Fruit fly (Drosophila melanogaster) whole organism, embryonic: ENCODE measurements around the gene tup.

Experiments used
- Adf1 ChIP-seq: fragments of 200-800 bp; sonication (Bioruptor generic); IDR thresholded peaks from 2 replicates; pipeline ENCODE4 v1.3.6; 2022; ENCODE audit warnings: missing biosample characterization, missing genetic modification characterization
- Aef1 ChIP-seq: fragments of 200-800 bp; sonication (Bioruptor generic); IDR thresholded peaks from 3 replicates; pipeline ENCODE4 v1.3.6; 2022; ENCODE audit warnings: missing biosample characterization, missing genetic modification characterization
- B-H2 ChIP-seq: fragments of 200-800 bp; sonication (Bioruptor generic); optimal IDR thresholded peaks from 2 replicates; lab custom pipeline; 2018; ENCODE audit warnings: missing biosample characterization, mild to moderate bottlenecking, missing genetic modification characterization
- C15 ChIP-seq: fragments of 200-800 bp; sonication (Bioruptor generic); IDR thresholded peaks from 3 replicates; pipeline ENCODE4 v1.3.6; 2022; ENCODE audit warnings: missing biosample characterization, missing genetic modification characterization
- CG10274 ChIP-seq: fragments of 200-800 bp; sonication (Bioruptor generic); optimal IDR thresholded peaks from 3 replicates; lab custom pipeline; 2017; ENCODE audit warnings: missing biosample characterization, mild to moderate bottlenecking, missing genetic modification characterization
- CG10979 ChIP-seq: fragments of 200-800 bp; sonication (Bioruptor generic); optimal IDR thresholded peaks from 2 replicates; lab custom pipeline; 2018; ENCODE audit warnings: missing biosample characterization, mild to moderate bottlenecking, missing genetic modification characterization, moderate library complexity
- CG1233 ChIP-seq: fragments of 200-800 bp; sonication (Bioruptor generic); optimal IDR thresholded peaks from 4 replicates; lab custom pipeline; 2018; ENCODE audit warnings: missing biosample characterization, mild to moderate bottlenecking, missing genetic modification characterization
- CG12942 ChIP-seq: fragments of 200-800 bp; sonication (Bioruptor generic); optimal IDR thresholded peaks from 3 replicates; lab custom pipeline; 2016; ENCODE audit warnings: missing biosample characterization, missing genetic modification characterization
- CG13624 ChIP-seq: fragments of 200-800 bp; sonication (Bioruptor generic); optimal IDR thresholded peaks from 2 replicates; lab custom pipeline; 2016; ENCODE audit warnings: missing biosample characterization, missing genetic modification characterization
- CG14667 ChIP-seq: fragments of 200-800 bp; sonication (Bioruptor generic); IDR thresholded peaks from 2 replicates; pipeline ENCODE4 v1.3.6; 2022; ENCODE audit warnings: missing biosample characterization, missing genetic modification characterization
- CG14860 ChIP-seq: fragments of 200-800 bp; sonication (Bioruptor generic); IDR thresholded peaks from 3 replicates; pipeline ENCODE4 v1.3.6; 2022; ENCODE audit warnings: missing biosample characterization, missing genetic modification characterization; ENCODE audit not compliant: partially characterized antibody
- CG15011 ChIP-seq: fragments of 200-800 bp; sonication (Bioruptor generic); optimal IDR thresholded peaks from 3 replicates; lab custom pipeline; 2018; ENCODE audit warnings: missing biosample characterization, mild to moderate bottlenecking, missing genetic modification characterization
- CG16813 ChIP-seq: fragments of 200-800 bp; sonication (Bioruptor generic); IDR thresholded peaks from 3 replicates; pipeline ENCODE4 v1.3.6; 2022; ENCODE audit warnings: missing biosample characterization, missing genetic modification characterization; ENCODE audit not compliant: partially characterized antibody
- CG2875 ChIP-seq: fragments of 200-800 bp; sonication (Bioruptor generic); optimal IDR thresholded peaks from 2 replicates; lab custom pipeline; 2017; ENCODE audit warnings: missing biosample characterization, mild to moderate bottlenecking, missing genetic modification characterization, missing genetic modification reagents
- CG33213 ChIP-seq: fragments of 200-800 bp; sonication (Bioruptor generic); optimal IDR thresholded peaks from 3 replicates; lab custom pipeline; 2016; ENCODE audit warnings: missing biosample characterization, missing genetic modification characterization
- CG34224 ChIP-seq: fragments of 200-800 bp; sonication (Bioruptor generic); IDR thresholded peaks from 3 replicates; pipeline ENCODE4 v1.3.6; 2022; ENCODE audit warnings: missing biosample characterization, missing genetic modification characterization; ENCODE audit not compliant: partially characterized antibody
- CG3995 ChIP-seq: fragments of 200-800 bp; sonication (Bioruptor generic); optimal IDR thresholded peaks from 3 replicates; lab custom pipeline; 2016; ENCODE audit warnings: missing biosample characterization, missing genetic modification characterization
- CG4360 ChIP-seq: fragments of 200-800 bp; sonication (Bioruptor generic); IDR thresholded peaks from 2 replicates; pipeline ENCODE4 v1.3.6; 2022; ENCODE audit warnings: missing biosample characterization, missing genetic modification characterization
- CG4404 ChIP-seq: fragments of 200-800 bp; sonication (Bioruptor generic); IDR thresholded peaks from 2 replicates; pipeline ENCODE4 v1.3.6; 2022; ENCODE audit warnings: missing biosample characterization, missing genetic modification characterization
- CG5953 ChIP-seq: fragments of 200-800 bp; sonication (Bioruptor generic); IDR thresholded peaks from 2 replicates; pipeline ENCODE4 v1.3.6; 2022; ENCODE audit warnings: missing biosample characterization, missing genetic modification characterization
- CG6254 ChIP-seq: fragments of 200-800 bp; sonication (Bioruptor generic); optimal IDR thresholded peaks from 3 replicates; lab custom pipeline; 2017; ENCODE audit warnings: mild to moderate bottlenecking, missing biosample characterization, missing genetic modification reagents, missing genetic modification characterization
- CG6654 ChIP-seq: fragments of 200-800 bp; sonication (Bioruptor generic); optimal IDR thresholded peaks from 2 replicates; lab custom pipeline; 2017; ENCODE audit warnings: missing biosample characterization, mild to moderate bottlenecking, missing genetic modification characterization
- CG6689 ChIP-seq: fragments of 200-800 bp; sonication (Bioruptor generic); IDR thresholded peaks from 2 replicates; pipeline ENCODE4 v1.3.6; 2022; ENCODE audit warnings: missing biosample characterization, missing genetic modification characterization
- CG9437 ChIP-seq: fragments of 200-800 bp; sonication (Bioruptor generic); optimal IDR thresholded peaks from 2 replicates; lab custom pipeline; 2018; ENCODE audit warnings: missing biosample characterization, mild to moderate bottlenecking, missing genetic modification characterization
- CHES-1-like ChIP-seq: fragments of 200-800 bp; sonication (Bioruptor generic); optimal IDR thresholded peaks from 2 replicates; lab custom pipeline; 2016; ENCODE audit warnings: missing biosample characterization, missing genetic modification characterization
- CkIIα-i1 ChIP-seq: fragments of 200-800 bp; sonication (Bioruptor generic); IDR thresholded peaks from 2 replicates; pipeline ENCODE4 v1.3.6; 2022; ENCODE audit warnings: missing biosample characterization, missing genetic modification characterization
- D19A ChIP-seq: fragments of 200-800 bp; optimal IDR thresholded peaks from 3 replicates; lab custom pipeline; 2019; ENCODE audit warnings: missing biosample characterization, mild to moderate bottlenecking, missing genetic modification characterization, moderate library complexity
- Dbx ChIP-seq: fragments of 200-800 bp; sonication (Bioruptor generic); IDR thresholded peaks from 3 replicates; pipeline ENCODE4 v1.3.6; 2022; ENCODE audit warnings: missing biosample characterization, missing genetic modification characterization
- ERR ChIP-seq: fragments of 200-800 bp; sonication (Bioruptor generic); optimal IDR thresholded peaks from 2 replicates; lab custom pipeline; 2016; ENCODE audit warnings: missing biosample characterization, missing genetic modification characterization
- Lpt ChIP-seq: fragments of >200 bp; optimal IDR thresholded peaks from 2 replicates; lab custom pipeline; 2018; ENCODE audit warnings: missing biosample characterization, missing genetic modification characterization
- NC2β ChIP-seq: fragments of 200-800 bp; sonication (Bioruptor generic); optimal IDR thresholded peaks from 2 replicates; lab custom pipeline; 2016; ENCODE audit warnings: missing biosample characterization, missing genetic modification characterization
- Side ChIP-seq: fragments of 200-800 bp; sonication (Bioruptor generic); optimal IDR thresholded peaks from 2 replicates; lab custom pipeline; 2016; ENCODE audit warnings: missing biosample characterization, missing genetic modification characterization
- Sin3A ChIP-seq: fragments of >200 bp; optimal IDR thresholded peaks from 2 replicates; lab custom pipeline; 2018
- Trl ChIP-seq, 3 experiments: fragments of >200 bp in 2 of 3; fragments of 200-800 bp in 1 of 3; sonication (Bioruptor generic) in 1 of 3; optimal IDR thresholded peaks; 2 replicates in 1 of 3; 3 replicates in 2 of 3; lab custom pipeline; 2016 to 2017; ENCODE audit warnings: missing biosample characterization in 1 of 3, missing genetic modification characterization in 1 of 3
- Usf ChIP-seq: fragments of 200-800 bp; sonication (Bioruptor generic); optimal IDR thresholded peaks from 2 replicates; lab custom pipeline; 2017; ENCODE audit warnings: missing genotype, missing biosample characterization, missing genetic modification characterization
- YL-1 ChIP-seq: fragments of 200-800 bp; sonication (Bioruptor generic); optimal IDR thresholded peaks from 3 replicates; lab custom pipeline; 2017; ENCODE audit warnings: missing biosample characterization, mild to moderate bottlenecking, missing genetic modification characterization
- ato ChIP-seq: fragments of 200-800 bp; sonication (Bioruptor generic); IDR thresholded peaks from 2 replicates; pipeline ENCODE4 v1.3.6; 2022; ENCODE audit warnings: missing biosample characterization, missing genetic modification characterization; ENCODE audit not compliant: partially characterized antibody
- btn ChIP-seq: fragments of 200-800 bp; sonication (Bioruptor generic); optimal IDR thresholded peaks from 2 replicates; lab custom pipeline; 2016; ENCODE audit warnings: missing biosample characterization, missing genetic modification characterization
- cas ChIP-seq: fragments of 200-800 bp; sonication (Bioruptor generic); IDR thresholded peaks from 2 replicates; pipeline ENCODE4 v1.3.6; 2022; ENCODE audit warnings: missing biosample characterization, missing genetic modification characterization
- chm ChIP-seq: fragments of 200-800 bp; sonication (Bioruptor generic); IDR thresholded peaks from 2 replicates; pipeline ENCODE4 v1.3.6; 2022; ENCODE audit warnings: missing biosample characterization, missing genetic modification characterization
- disco-r ChIP-seq: fragments of 200-800 bp; sonication (Bioruptor generic); optimal IDR thresholded peaks from 2 replicates; lab custom pipeline; 2016; ENCODE audit warnings: missing biosample characterization, missing genetic modification characterization
- emc ChIP-seq: fragments of 200-800 bp; sonication (Bioruptor generic); optimal IDR thresholded peaks from 2 replicates; lab custom pipeline; 2016; ENCODE audit warnings: missing biosample characterization, missing genetic modification characterization
- gsb-n ChIP-seq: fragments of 200-800 bp; sonication (Bioruptor generic); optimal IDR thresholded peaks from 3 replicates; lab custom pipeline; 2018; ENCODE audit warnings: missing biosample characterization, mild to moderate bottlenecking, missing genetic modification characterization
- gt ChIP-seq: fragments of 200-800 bp; sonication (Bioruptor generic); IDR thresholded peaks from 2 replicates; pipeline ENCODE4 v1.3.6; 2022; ENCODE audit warnings: missing biosample characterization, missing genetic modification characterization
- lmd ChIP-seq: fragments of 200-800 bp; sonication (Bioruptor generic); IDR thresholded peaks from 2 replicates; pipeline ENCODE4 v1.3.6; 2022; ENCODE audit warnings: missing biosample characterization, missing genetic modification characterization
- org-1 ChIP-seq: fragments of 200-800 bp; sonication (Bioruptor generic); optimal IDR thresholded peaks from 2 replicates; lab custom pipeline; 2017; ENCODE audit warnings: missing biosample characterization, missing genetic modification characterization
- row ChIP-seq: fragments of 200-800 bp; sonication (Bioruptor generic); IDR thresholded peaks from 3 replicates; pipeline ENCODE4 v1.3.6; 2022; ENCODE audit warnings: missing biosample characterization, missing genetic modification characterization
- sim ChIP-seq: fragments of 200-800 bp; sonication (Bioruptor generic); IDR thresholded peaks from 2 replicates; pipeline ENCODE4 v1.3.6; 2022; ENCODE audit warnings: missing biosample characterization, missing genetic modification characterization
- stwl ChIP-seq: fragments of 200-800 bp; sonication (Bioruptor generic); optimal IDR thresholded peaks from 3 replicates; lab custom pipeline; 2018; ENCODE audit warnings: missing biosample characterization, mild to moderate bottlenecking, missing genetic modification characterization, moderate library complexity
- unc-4 ChIP-seq: fragments of 200-800 bp; sonication (Bioruptor generic); IDR thresholded peaks from 2 replicates; pipeline ENCODE4 v1.3.6; 2022; ENCODE audit warnings: missing biosample characterization, missing genetic modification characterization; ENCODE audit not compliant: partially characterized antibody
- wdn ChIP-seq: fragments of 200-800 bp; sonication (Bioruptor generic); IDR thresholded peaks from 2 replicates; pipeline ENCODE4 v1.3.6; 2022; ENCODE audit warnings: missing biosample characterization, missing genetic modification characterization
- zfh2 ChIP-seq: fragments of 200-800 bp; sonication (Bioruptor generic); optimal IDR thresholded peaks from 2 replicates; lab custom pipeline; 2016; ENCODE audit warnings: missing biosample characterization, missing genetic modification characterization

tup gene

dm6 chr2L:18890087-18890486 is 9.0 kb upstream of the tup start (continued):
- TF ChIP-seq gt (GFP tag; lab: Robert Waterston, UW), result peak; percentile 65
- peak; percentile 79 for TF ChIP-seq CG6254
- TF ChIP-seq Sin3A (lab: Kevin White, UChicago), result no peak
- TF ChIP-seq CG14860 (GFP tag; lab: Robert Waterston, UW), result no peak
- TF ChIP-seq CG12942 (GFP tag; lab: Kevin White, UChicago), result peak; percentile 29
- peak; percentile 82 for TF ChIP-seq sim (GFP tag; lab: Robert Waterston, UW)
- peak; percentile 50 for TF ChIP-seq CHES-1-like (GFP tag; lab: Kevin White, UChicago)
- TF ChIP-seq btn (GFP tag; lab: Kevin White, UChicago), result peak; percentile 68
- TF ChIP-seq CkIIα-i1, result no peak
- TF ChIP-seq CG4404 (GFP tag; lab: Robert Waterston, UW), result peak; percentile 90
- peak; percentile 35 for TF ChIP-seq CG9437 (GFP tag; lab: Kevin White, UChicago)
- TF ChIP-seq Usf (GFP tag; lab: Kevin White, UChicago), result peak; percentile 72
- TF ChIP-seq CG10979, result peak; percentile 91
- TF ChIP-seq cas (GFP tag; lab: Robert Waterston, UW), result no peak
- peak; percentile 62 for TF ChIP-seq CG33213
- no peak for TF ChIP-seq wdn (GFP tag; lab: Robert Waterston, UW)
- TF ChIP-seq NC2β (GFP tag; lab: Kevin White, UChicago), result peak; percentile 83
- TF ChIP-seq CG14667 (GFP tag; lab: Robert Waterston, UW), result peak; percentile 59
- no peak for TF ChIP-seq Adf1 (GFP tag; lab: Robert Waterston, UW)
- peak; percentile 22; the same call in 1 of the 2 replicates for TF ChIP-seq CG5953
- peak; percentile 43 for TF ChIP-seq CG6654
- TF ChIP-seq B-H2, result no peak
- no peak for TF ChIP-seq YL-1 (GFP tag; lab: Kevin White, UChicago)
- no peak for TF ChIP-seq CG16813 (GFP tag; lab: Robert Waterston, UW)
- TF ChIP-seq CG15011 (GFP tag; lab: Kevin White, UChicago), result peak; percentile 47
- no peak for TF ChIP-seq ERR
- no peak for TF ChIP-seq zfh2 (GFP tag; lab: Kevin White, UChicago)
- TF ChIP-seq Side (GFP tag; lab: Kevin White, UChicago), result peak; percentile 79
- TF ChIP-seq Aef1 (GFP tag; lab: Robert Waterston, UW), result 0 out of 3 replicates have a peak, but pooled peaks have one; percentile 28
- peak; percentile 65 for TF ChIP-seq lmd (GFP tag; lab: Robert Waterston, UW)
- TF ChIP-seq org-1 (GFP tag; lab: Kevin White, UChicago), result peak; percentile 52
- no peak for TF ChIP-seq stwl (tag; lab: Kevin White, UChicago)
- peak; percentile 69 for TF ChIP-seq D19A (tag; lab: Kevin White, UChicago)
- peak; percentile 35; the same call in 1 of the 2 replicates for TF ChIP-seq CG4360 (GFP tag; lab: Robert Waterston, UW)
- no peak for TF ChIP-seq C15 (GFP tag; lab: Robert Waterston, UW)
- peak; percentile 71 for TF ChIP-seq CG1233 (GFP tag; lab: Kevin White, UChicago)
- TF ChIP-seq CG2875, result peak; percentile 69
- peak; percentile 87 for TF ChIP-seq gsb-n (tag; lab: Kevin White, UChicago)
- no peak for TF ChIP-seq Dbx (GFP tag; lab: Robert Waterston, UW)
- TF ChIP-seq CG6689, result peak; percentile 78
- no peak for TF ChIP-seq CG34224 (GFP tag; lab: Robert Waterston, UW)
- TF ChIP-seq Trl (optimal IDR thresholded peaks at IDR 0.05; lab: Kevin White, UChicago), result no peak
- TF ChIP-seq Trl (GFP tag; optimal IDR thresholded peaks at IDR 0.05; lab: Kevin White, UChicago), result peak; percentile 76
- TF ChIP-seq CG10274, result no peak
- no peak for TF ChIP-seq Lpt (GFP tag; lab: Kevin White, UChicago)
- peak; percentile 77 for TF ChIP-seq row
- TF ChIP-seq disco-r (GFP tag; lab: Kevin White, UChicago), result peak; percentile 52
- peak; percentile 2 for TF ChIP-seq emc (GFP tag; lab: Kevin White, UChicago)
- TF ChIP-seq CG3995 (GFP tag; lab: Kevin White, UChicago), result no peak
- peak; percentile 88; the same call in 1 of the 2 replicates for TF ChIP-seq chm (GFP tag; lab: Robert Waterston, UW)
- TF ChIP-seq CG13624, result peak; percentile 34
- no peak for TF ChIP-seq ato (GFP tag; lab: Robert Waterston, UW)
- TF ChIP-seq unc-4, result no peak
